In the genomic region with DNA sequence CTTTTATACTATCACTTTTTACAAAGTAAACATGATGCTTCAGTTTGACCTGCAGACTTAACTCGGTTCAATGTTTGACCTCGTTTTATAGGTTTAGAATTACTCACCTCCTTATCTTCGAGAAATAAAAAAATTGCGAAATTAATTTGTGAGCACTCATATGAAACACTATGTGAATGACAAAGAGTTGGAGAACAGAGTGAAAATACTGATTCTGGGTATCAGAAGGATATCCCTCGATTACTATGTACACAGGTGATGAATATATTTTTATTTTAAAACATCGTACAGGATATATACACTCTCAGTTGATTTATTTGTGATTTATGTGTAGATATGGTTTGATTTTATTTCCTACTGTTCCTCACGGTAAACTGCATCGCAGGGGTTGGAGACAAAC, we compare ENCODE assay signal across 2 worm cellular contexts.
TF ChIP-seq lines count a peak whose summit lies in the region.

Y38H6C.23 (minus strand) TSS at position 101 of the 400 bp plus-strand sequence.

TF ChIP-seq in whole organism, L4 larva, 104 proteins besides CTCF, POLR2A, EP300 and RAD21:
- TF ChIP-seq unc-62 (GFP tag; optimal IDR thresholded peaks at IDR 0.05 in 1 of 2; lab: Kevin White, UChicago) = peak in 1 of 2 experiments; percentile 37
- no peak for TF ChIP-seq unc-62 (tag; optimal IDR thresholded peaks at IDR 0.05; lab: Kevin White, UChicago)
- TF ChIP-seq R02D3.7 (tag; optimal IDR thresholded peaks at IDR 0.05; lab: Kevin White, UChicago) = no peak
- no peak for TF ChIP-seq pha-4 (GFP tag; IDR thresholded peaks at IDR 0.05; lab: Robert Waterston, UW)
- TF ChIP-seq pha-4 (tag; optimal IDR thresholded peaks at IDR 0.05; lab: Kevin White, UChicago) = no peak
- TF ChIP-seq Y105C5A.15 (GFP tag; IDR thresholded peaks at IDR 0.05; lab: Robert Waterston, UW) = no peak
- peak; percentile 66 for TF ChIP-seq dmd-6 (GFP tag; IDR thresholded peaks at IDR 0.05; lab: Robert Waterston, UW)

TF ChIP-seq in whole organism, young adult, 124 proteins besides CTCF, POLR2A, EP300 and RAD21:
- no peak for TF ChIP-seq F23B12.7 (tag; optimal IDR thresholded peaks at IDR 0.05; lab: Kevin White, UChicago; ENCODE audit: insufficient read depth)
- TF ChIP-seq nhr-80 (tag; optimal IDR thresholded peaks at IDR 0.05; lab: Kevin White, UChicago) = peak; percentile 2
TF ChIP-seq in whole organism, young adult: peak in this region for 1.
